Fruit fly (Drosophila melanogaster): ENCODE data around the gene CG10621.
A peak's percentile ranks its signal among the peaks of the same experiment; 100 is the strongest.

Gene CG10621

DNA sequence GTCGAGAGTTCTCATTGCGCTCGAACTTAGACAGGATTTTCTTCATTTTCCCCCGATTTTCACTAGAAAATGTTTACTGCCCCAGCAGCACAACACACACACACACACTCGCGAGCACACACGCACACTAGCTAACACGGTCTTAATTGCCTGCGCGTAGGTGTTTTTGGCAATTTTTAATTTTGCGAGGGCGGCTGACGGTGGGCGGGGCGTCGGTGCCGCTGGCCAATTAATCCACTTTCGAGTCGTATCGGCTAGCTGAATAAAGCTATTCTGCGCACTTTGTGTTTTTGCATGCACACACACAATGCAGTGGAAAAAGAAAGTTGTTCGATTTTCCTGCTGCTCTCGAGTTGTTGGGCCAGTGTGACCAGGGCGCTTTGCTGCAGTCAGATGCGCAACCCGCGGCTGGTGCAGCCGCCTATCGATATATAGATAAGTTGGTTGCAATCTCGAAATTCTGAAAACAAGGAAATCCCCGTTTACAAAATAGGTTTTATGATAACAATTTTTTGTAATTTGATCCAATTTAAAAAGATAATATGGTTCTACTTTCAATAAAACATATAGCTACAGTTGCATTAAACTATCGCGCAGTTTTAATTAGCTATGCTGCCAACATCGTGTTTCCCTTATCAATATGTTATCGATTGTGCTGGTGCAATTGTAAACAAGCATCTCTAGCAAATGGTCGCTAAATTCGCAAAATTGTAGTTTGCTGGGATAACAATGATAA is 14.3 kb upstream of the CG10621 start, which contains the start of the genes Nak and Tango6:
Gene Nak, minus strand, starts transcription at position 375 of the 736 bp plus-strand sequence.
Gene Tango6, plus strand, starts transcription at position 659 of the 736 bp plus-strand sequence.
- TF ChIP-seq CG5204 (GFP tag; optimal IDR thresholded peaks at IDR 0.05) (peak; percentile 53), CG1620 (GFP tag; optimal IDR thresholded peaks at IDR 0.05) (peak; percentile 58), CG7045 (GFP tag; optimal IDR thresholded peaks at IDR 0.05) (peak; percentile 40), CG33017 (tag; optimal IDR thresholded peaks at IDR 0.05) (peak; percentile 41), ovo (GFP tag; optimal IDR thresholded peaks at IDR 0.05) (no peak), Mnt (GFP tag; optimal IDR thresholded peaks at IDR 0.05) (peak; percentile 71), bab1 (GFP tag; optimal IDR thresholded peaks at IDR 0.05) (peak; percentile 63), cnc (optimal IDR thresholded peaks at IDR 0.05) (no peak), tj (GFP tag; optimal IDR thresholded peaks at IDR 0.05) (peak; percentile 49), CG12768 (GFP tag; optimal IDR thresholded peaks at IDR 0.05) (no peak), toe (GFP tag; optimal IDR thresholded peaks at IDR 0.05) (peak; percentile 63), Hr96 (GFP tag; optimal IDR thresholded peaks at IDR 0.05) (peak; percentile 67), kay (GFP tag; ENCODE audit: borderline replicate concordance) (no peak), cic (GFP tag; optimal IDR thresholded peaks at IDR 0.05) (peak; percentile 13), CG14711 (tag; optimal IDR thresholded peaks at IDR 0.05) (peak; percentile 46), Clk (GFP tag; optimal IDR thresholded peaks at IDR 0.05) (no peak), CG7101 (tag; optimal IDR thresholded peaks at IDR 0.05) (peak; percentile 55), CG11617 (GFP tag; optimal IDR thresholded peaks at IDR 0.05) (peak; percentile 53), Crg-1 (GFP tag; optimal IDR thresholded peaks at IDR 0.05) (peak; percentile 48), pad (GFP tag; optimal IDR thresholded peaks at IDR 0.05) (peak; percentile 44)

DNA sequence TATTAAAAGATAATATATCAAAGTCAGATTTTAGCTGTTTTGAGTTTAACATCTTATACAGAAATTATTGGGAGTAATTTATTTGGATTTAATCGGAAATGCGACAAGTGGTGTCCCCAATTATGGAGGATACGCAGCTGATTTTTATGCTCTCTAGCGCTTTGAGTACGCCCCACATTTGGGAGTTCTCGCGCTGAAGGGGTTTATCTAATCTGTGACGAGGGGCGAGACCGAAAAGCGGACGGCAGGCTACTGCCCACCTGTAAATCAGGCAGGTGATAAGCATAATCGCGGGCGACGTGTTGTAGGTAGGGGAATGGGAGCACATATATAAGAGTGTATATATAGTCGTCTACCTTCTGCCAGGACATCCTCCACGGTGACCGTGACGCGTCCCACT is 13.7 kb upstream of the CG10621 start:
- no peak for TF ChIP-seq cnc (optimal IDR thresholded peaks at IDR 0.05)
- TF ChIP-seq CG1620 (GFP tag; optimal IDR thresholded peaks at IDR 0.05), result no peak
- no peak for TF ChIP-seq cic (GFP tag; optimal IDR thresholded peaks at IDR 0.05)
- TF ChIP-seq CG14711 (tag; optimal IDR thresholded peaks at IDR 0.05), result no peak
- no peak for TF ChIP-seq Mnt (GFP tag; optimal IDR thresholded peaks at IDR 0.05)
- no peak for TF ChIP-seq CG7101 (tag; optimal IDR thresholded peaks at IDR 0.05)
- TF ChIP-seq CG11617 (GFP tag; optimal IDR thresholded peaks at IDR 0.05), result no peak
- no peak for TF ChIP-seq Clk (GFP tag; optimal IDR thresholded peaks at IDR 0.05)
- no peak for TF ChIP-seq ovo (GFP tag; optimal IDR thresholded peaks at IDR 0.05)
- no peak for TF ChIP-seq CG5204 (GFP tag; optimal IDR thresholded peaks at IDR 0.05)
- TF ChIP-seq bab1 (GFP tag; optimal IDR thresholded peaks at IDR 0.05), result no peak
- no peak for TF ChIP-seq Hr96 (GFP tag; optimal IDR thresholded peaks at IDR 0.05)
- no peak for TF ChIP-seq CG7045 (GFP tag; optimal IDR thresholded peaks at IDR 0.05)
- no peak for TF ChIP-seq CG12768 (GFP tag; optimal IDR thresholded peaks at IDR 0.05)
- TF ChIP-seq tj (GFP tag; optimal IDR thresholded peaks at IDR 0.05), result no peak
- no peak for TF ChIP-seq CG33017 (tag; optimal IDR thresholded peaks at IDR 0.05)
- TF ChIP-seq pad (GFP tag; optimal IDR thresholded peaks at IDR 0.05), result no peak

DNA sequence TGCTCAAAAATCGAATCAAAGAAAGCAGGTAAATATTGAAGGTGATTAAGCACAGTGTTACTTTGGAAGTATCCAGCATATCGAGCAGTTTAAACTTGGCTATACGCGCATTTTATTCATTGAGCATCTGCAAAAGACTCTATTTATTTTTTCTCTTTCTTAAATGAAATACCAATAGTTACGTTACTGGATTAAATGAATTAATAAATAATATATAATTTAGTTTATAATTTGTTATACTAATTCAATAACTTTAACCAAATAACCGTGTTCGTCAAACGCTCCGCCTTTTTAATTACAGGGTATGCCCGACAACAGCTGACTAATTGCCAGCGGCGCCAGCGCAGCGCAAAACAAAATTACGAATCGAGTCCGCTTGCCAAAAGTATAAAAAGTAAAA is 12.6 kb upstream of the CG10621 start:
- TF ChIP-seq tj (GFP tag; optimal IDR thresholded peaks at IDR 0.05) (peak; percentile 31), Mnt (GFP tag; optimal IDR thresholded peaks at IDR 0.05) (no peak), CG12768 (GFP tag; optimal IDR thresholded peaks at IDR 0.05) (peak; percentile 42), CG11617 (GFP tag; optimal IDR thresholded peaks at IDR 0.05) (peak; percentile 82), CG14711 (tag; optimal IDR thresholded peaks at IDR 0.05) (peak; percentile 79), CG5204 (GFP tag; optimal IDR thresholded peaks at IDR 0.05) (peak; percentile 13), pad (GFP tag; optimal IDR thresholded peaks at IDR 0.05) (peak; percentile 51), CG1620 (GFP tag; optimal IDR thresholded peaks at IDR 0.05) (no peak), cic (GFP tag; optimal IDR thresholded peaks at IDR 0.05) (no peak), CG7045 (GFP tag; optimal IDR thresholded peaks at IDR 0.05) (peak; percentile 60), Clk (GFP tag; optimal IDR thresholded peaks at IDR 0.05) (no peak), Hr96 (GFP tag; optimal IDR thresholded peaks at IDR 0.05) (no peak), Crg-1 (GFP tag; optimal IDR thresholded peaks at IDR 0.05) (no peak), toe (GFP tag; optimal IDR thresholded peaks at IDR 0.05) (no peak), CG7101 (tag; optimal IDR thresholded peaks at IDR 0.05) (peak; percentile 78), CG33017 (tag; optimal IDR thresholded peaks at IDR 0.05) (peak; percentile 12), bab1 (GFP tag; optimal IDR thresholded peaks at IDR 0.05) (peak; percentile 92), kay (GFP tag; ENCODE audit: borderline replicate concordance) (peak; percentile 26), cnc (optimal IDR thresholded peaks at IDR 0.05) (no peak), ovo (GFP tag; optimal IDR thresholded peaks at IDR 0.05) (no peak)

DNA sequence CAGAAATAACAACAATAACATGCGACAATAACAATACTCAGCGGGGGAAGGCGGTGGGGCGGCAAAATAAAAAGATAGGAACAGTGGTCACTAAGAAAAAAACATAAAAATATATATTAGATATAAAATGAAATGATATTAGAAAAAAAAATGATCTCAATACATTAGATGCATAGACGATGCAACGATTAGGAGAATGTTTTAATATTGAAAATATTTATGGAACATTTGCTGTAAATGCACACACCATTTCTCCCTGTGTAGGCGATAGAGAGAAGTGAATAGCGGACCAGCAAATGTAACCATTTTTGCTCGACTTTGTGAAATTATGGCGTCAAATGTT is 12.0 kb upstream of the CG10621 start:
- no peak for TF ChIP-seq cnc (optimal IDR thresholded peaks at IDR 0.05)
- TF ChIP-seq Hr96 (GFP tag; optimal IDR thresholded peaks at IDR 0.05), result peak; percentile 45
- peak; percentile 90 for TF ChIP-seq CG7101 (tag; optimal IDR thresholded peaks at IDR 0.05)
- TF ChIP-seq CG1620 (GFP tag; optimal IDR thresholded peaks at IDR 0.05), result peak; percentile 74
- peak; percentile 86 for TF ChIP-seq CG33017 (tag; optimal IDR thresholded peaks at IDR 0.05)
- TF ChIP-seq pad (GFP tag; optimal IDR thresholded peaks at IDR 0.05), result peak; percentile 49
- TF ChIP-seq CG11617 (GFP tag; optimal IDR thresholded peaks at IDR 0.05), result peak; percentile 81
- peak; percentile 84 for TF ChIP-seq CG5204 (GFP tag; optimal IDR thresholded peaks at IDR 0.05)
- peak; percentile 89 for TF ChIP-seq CG14711 (tag; optimal IDR thresholded peaks at IDR 0.05)
- peak; percentile 66 for TF ChIP-seq cic (GFP tag; optimal IDR thresholded peaks at IDR 0.05)
- TF ChIP-seq toe (GFP tag; optimal IDR thresholded peaks at IDR 0.05), result peak; percentile 84
- peak; percentile 71 for TF ChIP-seq ovo (GFP tag; optimal IDR thresholded peaks at IDR 0.05)
- peak; percentile 91 for TF ChIP-seq bab1 (GFP tag; optimal IDR thresholded peaks at IDR 0.05)
- TF ChIP-seq CG7045 (GFP tag; optimal IDR thresholded peaks at IDR 0.05), result peak; percentile 92
- TF ChIP-seq Mnt (GFP tag; optimal IDR thresholded peaks at IDR 0.05), result peak; percentile 62
- peak; percentile 75 for TF ChIP-seq Crg-1 (GFP tag; optimal IDR thresholded peaks at IDR 0.05)
- peak; percentile 49 for TF ChIP-seq tj (GFP tag; optimal IDR thresholded peaks at IDR 0.05)
- TF ChIP-seq Clk (GFP tag; optimal IDR thresholded peaks at IDR 0.05), result peak; percentile 49
- TF ChIP-seq CG12768 (GFP tag; optimal IDR thresholded peaks at IDR 0.05), result peak; percentile 87
- no peak for TF ChIP-seq kay (GFP tag; ENCODE audit: borderline replicate concordance)
